Worm (Caenorhabditis elegans) whole organism, mixed stage, embryonic: ENCODE results near the gene ippk-1.

ENCODE experiments used
- elt-1 ChIP-seq: sonication (generic microtip); optimal IDR thresholded peaks from 2 replicates; lab custom pipeline; 2017; ENCODE audit warnings: missing genetic modification characterization, mild to moderate bottlenecking, missing compliant biosample characterization, antibody characterized with exemption, moderate library complexity, borderline replicate concordance; ENCODE audit not compliant: insufficient read depth
- elt-3 ChIP-seq: fragments of 150-350 bp; optimal IDR thresholded peaks from 2 replicates; lab custom pipeline; 2014; ENCODE audit warnings: missing biosample characterization, missing genetic modification characterization
- hlh-1 ChIP-seq: fragments of 150-350 bp; optimal IDR thresholded peaks from 2 replicates; lab custom pipeline; 2014; ENCODE audit warnings: missing biosample characterization, missing genetic modification reagents, missing genetic modification characterization
- nhr-12 ChIP-seq: fragments of 150-350 bp; optimal IDR thresholded peaks from 2 replicates; lab custom pipeline; 2014; ENCODE audit warnings: missing biosample characterization, missing genetic modification characterization
- nhr-2 ChIP-seq: fragments of 150-350 bp; optimal IDR thresholded peaks from 2 replicates; lab custom pipeline; 2014; ENCODE audit warnings: missing biosample characterization, missing genetic modification characterization
- nhr-237 ChIP-seq: fragments of 150-350 bp; optimal IDR thresholded peaks from 2 replicates; lab custom pipeline; 2014; ENCODE audit warnings: missing biosample characterization, missing genetic modification characterization
- nhr-76 ChIP-seq: sonication (generic microtip); optimal IDR thresholded peaks from 2 replicates; lab custom pipeline; 2017; ENCODE audit warnings: missing biosample characterization, missing genetic modification characterization
- pha-4 ChIP-seq: fragments of 150-350 bp; optimal IDR thresholded peaks from 2 replicates; lab custom pipeline; 2018; ENCODE audit warnings: missing biosample characterization, missing genetic modification reagents, missing genetic modification characterization
- tbx-8 ChIP-seq: fragments of 200-800 bp; sonication (Bioruptor generic); optimal IDR thresholded peaks from 2 replicates; lab custom pipeline; 2018; ENCODE audit warnings: mild to moderate bottlenecking, missing genetic modification characterization, moderate library complexity, missing compliant biosample characterization
- unc-39 ChIP-seq: fragments of 150-350 bp; optimal IDR thresholded peaks from 2 replicates; lab custom pipeline; 2014; ENCODE audit warnings: missing biosample characterization, missing genetic modification characterization
- unc-62 ChIP-seq: fragments of 150-350 bp; optimal IDR thresholded peaks from 2 replicates; lab custom pipeline; 2014; ENCODE audit warnings: missing biosample characterization, missing genetic modification reagents, missing genetic modification characterization
- ztf-11 ChIP-seq: fragments of 150-350 bp; optimal IDR thresholded peaks from 2 replicates; lab custom pipeline; 2014; ENCODE audit warnings: missing biosample characterization, missing genetic modification characterization

ce11 chrII:12088833-12089232 is 46.1 kb downstream of the ippk-1 start, which contains the start of gene cnt-1:
- no peak for TF ChIP-seq elt-1 (tag; lab: Kevin White, UChicago)
- TF ChIP-seq pha-4 (tag; lab: Kevin White, UChicago), result no peak
- no peak for TF ChIP-seq ztf-11 (tag; lab: Kevin White, UChicago)
- no peak for TF ChIP-seq hlh-1 (tag; lab: Kevin White, UChicago)
- TF ChIP-seq elt-3 (tag; lab: Kevin White, UChicago), result no peak
- TF ChIP-seq nhr-2, result no peak
- no peak for TF ChIP-seq nhr-237 (tag; lab: Kevin White, UChicago)
- no peak for TF ChIP-seq unc-62 (GFP tag; lab: Kevin White, UChicago)
- no peak for TF ChIP-seq nhr-76
- TF ChIP-seq nhr-12 (tag; lab: Kevin White, UChicago), result no peak
- no peak for TF ChIP-seq unc-39
- no peak for TF ChIP-seq tbx-8 (GFP tag; lab: Kevin White, UChicago)
